Worm (Caenorhabditis elegans) whole organism, young adult: ENCODE measurements around the gene C05B5.12.

Experiments used
- B0019.2 ChIP-seq: fragments of 200-800 bp; sonication (Bioruptor generic); conservative IDR thresholded peaks from 2 replicates; pipeline ENCODE4 v1.3.6; 2022; ENCODE audit warnings: missing genetic modification reagents, missing genetic modification characterization, missing compliant biosample characterization
- F23B12.7 ChIP-seq: sonication (generic microtip); optimal IDR thresholded peaks from 2 replicates; lab custom pipeline; 2017; ENCODE audit warnings: missing genetic modification characterization, mild to moderate bottlenecking, missing compliant biosample characterization, antibody characterized with exemption, moderate library complexity; ENCODE audit not compliant: insufficient read depth
- Y79H2A.3 ChIP-seq: fragments of 200-800 bp; sonication (Bioruptor generic); conservative IDR thresholded peaks from 2 replicates; pipeline ENCODE4 v1.3.6; 2022; ENCODE audit warnings: missing genetic modification reagents, missing genetic modification characterization, missing compliant biosample characterization
- ceh-58 ChIP-seq: fragments of 200-800 bp; sonication (Bioruptor generic); IDR thresholded peaks from 2 replicates; pipeline ENCODE4 v1.3.6; 2022; ENCODE audit warnings: missing genetic modification characterization, missing compliant biosample characterization
- efl-1 ChIP-seq: fragments of 150-350 bp; optimal IDR thresholded peaks from 2 replicates; lab custom pipeline; 2014; ENCODE audit warnings: missing biosample characterization, missing genetic modification reagents, missing genetic modification characterization
- madf-8 ChIP-seq: fragments of 200-800 bp; sonication (Bioruptor generic); conservative IDR thresholded peaks from 2 replicates; pipeline ENCODE4 v1.3.6; 2022; ENCODE audit warnings: missing genetic modification reagents, missing genetic modification characterization, missing compliant biosample characterization
- snpc-4 ChIP-seq, 5 experiments: fragments of 150-350 bp in 1 of 5; sonication (generic microtip) in 4 of 5; optimal IDR thresholded peaks; 2 replicates each; lab custom pipeline; 2014 to 2018; ENCODE audit warnings: missing genetic modification characterization in 5 of 5, missing biosample characterization in 3 of 5, antibody characterized with exemption in 2 of 5, mild to moderate bottlenecking in 2 of 5, missing compliant biosample characterization in 2 of 5, missing genotype in 2 of 5, moderate library complexity in 2 of 5, missing genetic modification reagents in 1 of 5
- somi-1 ChIP-seq: fragments of 200-800 bp; sonication (Bioruptor generic); optimal IDR thresholded peaks from 2 replicates; lab custom pipeline; 2018; ENCODE audit warnings: mild to moderate bottlenecking, missing genetic modification characterization, missing compliant biosample characterization

DNA sequence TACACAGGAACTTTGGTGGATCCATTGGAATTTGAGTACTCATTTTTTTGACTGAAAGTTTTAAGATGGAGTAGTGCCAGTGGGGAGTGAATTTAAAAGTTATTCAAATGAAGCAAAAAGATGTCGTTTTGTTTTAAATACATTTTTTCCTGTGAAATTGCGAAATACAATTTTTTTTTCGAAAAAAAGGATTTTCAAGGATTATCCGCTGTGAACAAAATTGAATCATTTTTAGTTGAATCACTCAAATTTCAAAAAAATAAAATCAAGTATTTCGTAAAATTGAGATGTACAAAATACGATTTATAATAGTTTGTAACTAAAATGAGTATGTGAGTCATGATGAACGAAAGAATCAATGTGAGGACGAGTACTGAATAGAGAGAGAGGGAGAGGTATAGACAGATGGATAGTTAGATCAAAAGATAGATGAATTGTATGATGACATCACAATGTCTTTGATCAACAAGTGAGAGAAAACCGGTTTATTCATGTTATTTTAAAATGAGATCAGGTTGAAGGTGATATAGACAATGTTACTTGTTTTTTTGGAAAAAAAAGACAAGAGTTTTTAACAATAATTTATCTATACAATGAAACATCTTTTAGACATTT, 19.7 kb downstream of the C05B5.12 start, which contains the start of gene C05B5.8:
- TF ChIP-seq somi-1 (GFP tag; lab: Kevin White, UChicago) (no peak), Y79H2A.3 (no peak), F23B12.7 (no peak), efl-1 (no peak), madf-8 (no peak), snpc-4 (GFP tag; optimal IDR thresholded peaks at IDR 0.05; lab: Kevin White, UChicago) (no peak), snpc-4 (tag; optimal IDR thresholded peaks at IDR 0.05; lab: Kevin White, UChicago) (no peak), B0019.2 (GFP tag; lab: Robert Waterston, UW) (no peak), ceh-58 (GFP tag; lab: Robert Waterston, UW) (no peak)
